Fruit fly (Drosophila melanogaster): ENCODE results near the gene CG43091.

The CG43091 gene

dm6 chr3R:22750534-22750947 is 18.0 kb downstream of the CG43091 start, which contains the start of the genes rumi, CG7029 and Usp12-46 (continued):
- peak; percentile 89 for TF ChIP-seq CG1603 (tag; optimal IDR thresholded peaks at IDR 0.05)
- peak; percentile 90 for TF ChIP-seq CG1602 (GFP tag; optimal IDR thresholded peaks at IDR 0.05)
- TF ChIP-seq gsb-n (tag; optimal IDR thresholded peaks at IDR 0.05): no peak
- TF ChIP-seq Max (GFP tag; optimal IDR thresholded peaks at IDR 0.05): peak; percentile 80
- peak; percentile 84 for TF ChIP-seq Fer3 (tag; optimal IDR thresholded peaks at IDR 0.05)
- no peak for TF ChIP-seq dimm (GFP tag; IDR thresholded peaks at IDR 0.05)
- peak; percentile 52; the same call in 1 of the 2 replicates for TF ChIP-seq CG43689 (GFP tag; IDR thresholded peaks at IDR 0.05)
- peak; percentile 75 for TF ChIP-seq CG4282 (GFP tag; optimal IDR thresholded peaks at IDR 0.05)
- TF ChIP-seq repo (GFP tag; optimal IDR thresholded peaks at IDR 0.05): peak; percentile 88
- TF ChIP-seq jigr1 (GFP tag; IDR thresholded peaks at IDR 0.05): peak; percentile 32; the same call in 1 of the 3 replicates
- TF ChIP-seq ewg (GFP tag; optimal IDR thresholded peaks at IDR 0.05): peak; percentile 67
- TF ChIP-seq sisA (GFP tag; IDR thresholded peaks at IDR 0.05): peak; percentile 85
- TF ChIP-seq caup (GFP tag; optimal IDR thresholded peaks at IDR 0.05; ENCODE audit: severe bottlenecking): peak; percentile 73
- peak; percentile 20 for TF ChIP-seq CG12104 (GFP tag; optimal IDR thresholded peaks at IDR 0.05)
- TF ChIP-seq CG7271 (tag; optimal IDR thresholded peaks at IDR 0.05): peak; percentile 58
- TF ChIP-seq gem (tag; optimal IDR thresholded peaks at IDR 0.05): peak; percentile 92
- TF ChIP-seq Bteb2 (GFP tag; optimal IDR thresholded peaks at IDR 0.05): peak; percentile 90
- no peak for TF ChIP-seq CkIIα-i1 (GFP tag; IDR thresholded peaks at IDR 0.05)
- peak; percentile 83 for TF ChIP-seq ERR (GFP tag; optimal IDR thresholded peaks at IDR 0.05)
- TF ChIP-seq CG6683 (GFP tag; optimal IDR thresholded peaks at IDR 0.05): peak; percentile 43
- TF ChIP-seq CG32532 (GFP tag; IDR thresholded peaks at IDR 0.05): peak; percentile 89
- peak; percentile 64 for TF ChIP-seq CG10431 (GFP tag; optimal IDR thresholded peaks at IDR 0.05)
- TF ChIP-seq CG30020 (tag; optimal IDR thresholded peaks at IDR 0.05): peak; percentile 65
- peak; percentile 72 for TF ChIP-seq CG6254 (GFP tag; optimal IDR thresholded peaks at IDR 0.05)
- TF ChIP-seq ham (GFP tag; IDR thresholded peaks at IDR 0.05): peak; percentile 69; the same call in 1 of the 2 replicates
- peak; percentile 67 for TF ChIP-seq Spps (tag; optimal IDR thresholded peaks at IDR 0.05)
- TF ChIP-seq CG34376 (GFP tag; optimal IDR thresholded peaks at IDR 0.05): peak; percentile 58
- TF ChIP-seq YL-1 (GFP tag; optimal IDR thresholded peaks at IDR 0.05): peak; percentile 70
- TF ChIP-seq CHES-1-like (GFP tag; optimal IDR thresholded peaks at IDR 0.05): peak; percentile 97
- peak; percentile 67 for TF ChIP-seq ato (GFP tag; IDR thresholded peaks at IDR 0.05; ENCODE audit: partially characterized antibody)
- TF ChIP-seq Dek (tag; optimal IDR thresholded peaks at IDR 0.05): peak; percentile 82
- TF ChIP-seq CG9797 (GFP tag; optimal IDR thresholded peaks at IDR 0.05): peak; percentile 41
- TF ChIP-seq da (GFP tag; optimal IDR thresholded peaks at IDR 0.05): peak; percentile 85
- TF ChIP-seq Hsf (GFP tag; optimal IDR thresholded peaks at IDR 0.05): peak; percentile 92
- TF ChIP-seq CG4424 (GFP tag; optimal IDR thresholded peaks at IDR 0.05): peak; percentile 88
- peak; percentile 32 for TF ChIP-seq CG8359 (GFP tag; optimal IDR thresholded peaks at IDR 0.05; ENCODE audit: borderline replicate concordance)
- TF ChIP-seq ap (GFP tag; IDR thresholded peaks at IDR 0.05): peak; percentile 67
- peak; percentile 73; the same call in 2 of the 3 replicates for TF ChIP-seq CG6791 (GFP tag; IDR thresholded peaks at IDR 0.05; ENCODE audit: partially characterized antibody)
- TF ChIP-seq sima (GFP tag; optimal IDR thresholded peaks at IDR 0.05): no peak
- TF ChIP-seq CG6175 (GFP tag; IDR thresholded peaks at IDR 0.05): peak; percentile 52; the same call in 2 of the 3 replicates
- TF ChIP-seq br (optimal IDR thresholded peaks at IDR 0.05): no peak
- peak; percentile 47 for TF ChIP-seq CG8281 (tag; optimal IDR thresholded peaks at IDR 0.05)
- TF ChIP-seq Hand (GFP tag; optimal IDR thresholded peaks at IDR 0.05): peak; percentile 44
- no peak for TF ChIP-seq Dip2 (GFP tag; IDR thresholded peaks at IDR 0.05)
- TF ChIP-seq Hey (tag; optimal IDR thresholded peaks at IDR 0.05): no peak
- TF ChIP-seq fu2 (GFP tag; optimal IDR thresholded peaks at IDR 0.05): peak; percentile 90
- TF ChIP-seq Mad (GFP tag; optimal IDR thresholded peaks at IDR 0.05): peak; percentile 89
- peak; percentile 92 for TF ChIP-seq zfh1 (GFP tag; IDR thresholded peaks at IDR 0.05)
- TF ChIP-seq CG11398 (GFP tag; optimal IDR thresholded peaks at IDR 0.05): peak; percentile 84
- peak; percentile 62 for TF ChIP-seq CG10321 (GFP tag; IDR thresholded peaks at IDR 0.05)
- TF ChIP-seq Lhr (GFP tag; optimal IDR thresholded peaks at IDR 0.05): peak; percentile 76

Measured in whole organism, embryonic.